Fruit fly (Drosophila melanogaster): ENCODE data around the gene CG33640.

Gene CG33640

dm6 chr2L:13527541-13527940 is at the start of gene CG33640:
Gene CG33640, plus strand, starts transcription at chr2L:13527841.
- no peak for TF ChIP-seq psq (optimal IDR thresholded peaks at IDR 0.05)
- no peak for TF ChIP-seq usp (GFP tag; optimal IDR thresholded peaks at IDR 0.05)
- TF ChIP-seq pan (optimal IDR thresholded peaks at IDR 0.05) = no peak
- TF ChIP-seq CG8478 (optimal IDR thresholded peaks at IDR 0.05) = no peak
- no peak for TF ChIP-seq Dll (optimal IDR thresholded peaks at IDR 0.05)
- TF ChIP-seq EcR (GFP tag; optimal IDR thresholded peaks at IDR 0.05) = no peak

- TF ChIP-seq pan (optimal IDR thresholded peaks at IDR 0.05) (no peak), Dll (optimal IDR thresholded peaks at IDR 0.05) (no peak), EcR (GFP tag; optimal IDR thresholded peaks at IDR 0.05) (peak in 1 of 2 experiments; percentile 4)
These were observed 45.4 kb upstream of the CG33640 start for dm6 chr2L:13482258-13482657.

- TF ChIP-seq psq (optimal IDR thresholded peaks at IDR 0.05) (no peak), usp (GFP tag; optimal IDR thresholded peaks at IDR 0.05) (no peak), CG8478 (optimal IDR thresholded peaks at IDR 0.05) (no peak), EcR (GFP tag; optimal IDR thresholded peaks at IDR 0.05) (no peak), pan (optimal IDR thresholded peaks at IDR 0.05) (no peak), Dll (optimal IDR thresholded peaks at IDR 0.05) (no peak)
These were observed 29.7 kb upstream of the CG33640 start for dm6 chr2L:13497915-13498314.

dm6 chr2L:13500416-13500815 is 27.2 kb upstream of the CG33640 start:
- TF ChIP-seq CG8478 (optimal IDR thresholded peaks at IDR 0.05) = no peak
- no peak for TF ChIP-seq psq (optimal IDR thresholded peaks at IDR 0.05)
- TF ChIP-seq pan (optimal IDR thresholded peaks at IDR 0.05) = no peak
- TF ChIP-seq EcR (GFP tag; optimal IDR thresholded peaks at IDR 0.05) = no peak
- no peak for TF ChIP-seq usp (GFP tag; optimal IDR thresholded peaks at IDR 0.05)
- TF ChIP-seq Dll (optimal IDR thresholded peaks at IDR 0.05) = no peak

dm6 chr2L:13509533-13510240 is 18.0 kb upstream of the CG33640 start:
- TF ChIP-seq EcR (GFP tag; optimal IDR thresholded peaks at IDR 0.05) (no peak), pan (optimal IDR thresholded peaks at IDR 0.05) (no peak), CG8478 (optimal IDR thresholded peaks at IDR 0.05) (no peak), usp (GFP tag; optimal IDR thresholded peaks at IDR 0.05) (no peak), Dll (optimal IDR thresholded peaks at IDR 0.05) (no peak)

- TF ChIP-seq pan (optimal IDR thresholded peaks at IDR 0.05) = no peak
These were observed 16.5 kb upstream of the CG33640 start for dm6 chr2L:13510870-13511867.

- no peak for TF ChIP-seq EcR (GFP tag; optimal IDR thresholded peaks at IDR 0.05)
- peak; percentile 88 for TF ChIP-seq Dll (optimal IDR thresholded peaks at IDR 0.05)
These were observed 15.2 kb upstream of the CG33640 start for dm6 chr2L:13512182-13513032.

- TF ChIP-seq psq (optimal IDR thresholded peaks at IDR 0.05) = no peak
- no peak for TF ChIP-seq EcR (GFP tag; optimal IDR thresholded peaks at IDR 0.05)
- TF ChIP-seq pan (optimal IDR thresholded peaks at IDR 0.05) = no peak
- no peak for TF ChIP-seq CG8478 (optimal IDR thresholded peaks at IDR 0.05)
- no peak for TF ChIP-seq Dll (optimal IDR thresholded peaks at IDR 0.05)
- TF ChIP-seq usp (GFP tag; optimal IDR thresholded peaks at IDR 0.05) = no peak
These were observed 14.7 kb upstream of the CG33640 start for dm6 chr2L:13513033-13513330.

dm6 chr2L:13513331-13514261 is 14.0 kb upstream of the CG33640 start:
- TF ChIP-seq Dll (optimal IDR thresholded peaks at IDR 0.05) = peak; percentile 99
- no peak for TF ChIP-seq pan (optimal IDR thresholded peaks at IDR 0.05)

- TF ChIP-seq EcR (GFP tag; optimal IDR thresholded peaks at IDR 0.05) = peak in 1 of 2 experiments; percentile 8
- TF ChIP-seq pan (optimal IDR thresholded peaks at IDR 0.05) = no peak
These were observed 13.2 kb upstream of the CG33640 start for dm6 chr2L:13514262-13514937.
